Fruit fly (Drosophila melanogaster) S2 (cell line): Measurements from ENCODE around the gene CG12099.

ENCODE experiments used
- CG8478 ChIP-seq: fragments of >200 bp; optimal IDR thresholded peaks from 2 replicates; lab custom pipeline; 2018
- CTCF ChIP-seq, 2 experiments: fragments of >200 bp; optimal IDR thresholded peaks; 2 replicates each; lab custom pipeline; 2018

DNA sequence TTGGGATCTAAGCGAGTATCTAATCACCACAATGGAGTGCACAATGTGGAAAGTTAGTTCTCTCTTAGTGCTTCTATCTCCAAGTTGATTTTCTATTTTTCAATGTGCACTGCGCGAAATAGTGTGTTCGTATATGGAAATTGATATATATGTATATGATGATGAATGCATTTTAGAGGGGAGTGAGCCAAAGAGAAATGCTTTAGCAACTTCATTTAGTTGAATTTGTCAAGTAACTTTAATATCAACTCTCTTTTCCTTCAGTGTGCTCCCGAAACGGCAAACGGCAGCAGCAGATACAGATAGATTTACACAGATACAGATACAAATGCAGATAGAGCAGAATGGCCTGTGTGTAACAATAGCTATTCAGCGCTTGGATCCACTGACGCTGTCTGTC, 25.7 kb upstream of the CG12099 start:
- TF ChIP-seq CG8478 (lab: Kevin White, UChicago) = no peak
- no peak for TF ChIP-seq CTCF (optimal IDR thresholded peaks at IDR 0.05; lab: Kevin White, UChicago)
